Worm (Caenorhabditis elegans) whole organism, L3 larva: Measurements from ENCODE around the gene cdkl-1.
A peak's percentile ranks its signal among the peaks of the same experiment; 100 is the strongest.

Source experiments
- elt-1 ChIP-seq: fragments of 150-350 bp; optimal IDR thresholded peaks from 2 replicates; lab custom pipeline; 2014; ENCODE audit warnings: missing biosample characterization, missing genetic modification characterization
- fkh-10 ChIP-seq: sonication (generic microtip); optimal IDR thresholded peaks from 2 replicates; lab custom pipeline; 2017; ENCODE audit warnings: missing biosample characterization, missing genetic modification reagents, missing genetic modification characterization
- mdl-1 ChIP-seq: fragments of 150-350 bp; optimal IDR thresholded peaks from 2 replicates; lab custom pipeline; 2014; ENCODE audit warnings: missing biosample characterization, missing genetic modification characterization
- nhr-237 ChIP-seq: fragments of 150-350 bp; optimal IDR thresholded peaks from 2 replicates; lab custom pipeline; 2014; ENCODE audit warnings: missing biosample characterization, missing genetic modification characterization
- snpc-4 ChIP-seq: fragments of 150-350 bp; optimal IDR thresholded peaks from 2 replicates; lab custom pipeline; 2014; ENCODE audit warnings: missing biosample characterization, missing genetic modification characterization
- unc-39 ChIP-seq: sonication (generic microtip); optimal IDR thresholded peaks from 4 replicates; lab custom pipeline; 2017; ENCODE audit warnings: missing biosample characterization, missing genetic modification characterization

DNA sequence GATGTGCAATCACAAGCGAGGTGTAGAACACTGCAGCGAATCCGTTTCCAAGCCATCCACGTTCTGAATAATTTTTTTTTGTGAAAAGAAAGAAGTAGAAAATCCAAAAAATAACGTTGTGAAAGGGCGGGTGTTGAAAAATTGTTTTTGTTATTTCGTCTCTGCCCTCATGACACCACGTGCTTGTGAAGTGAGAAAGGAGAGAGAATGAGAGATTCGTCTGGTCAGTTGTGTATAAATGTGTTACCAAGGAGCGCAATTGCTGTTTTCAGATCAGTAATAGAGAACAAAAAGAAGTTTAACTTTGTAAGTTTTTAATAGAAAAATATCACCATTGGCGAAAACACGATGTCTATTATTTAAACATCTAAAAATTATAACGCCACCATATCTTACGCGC, 22.5 kb downstream of the cdkl-1 start:
- TF ChIP-seq fkh-10 (GFP tag; lab: Kevin White, UChicago) (no peak), unc-39 (tag; lab: Kevin White, UChicago) (no peak), snpc-4 (peak; percentile 30), nhr-237 (tag; lab: Kevin White, UChicago) (no peak), elt-1 (tag; lab: Kevin White, UChicago) (no peak), mdl-1 (tag; lab: Kevin White, UChicago) (no peak)
